Fruit fly (Drosophila melanogaster): Measurements from ENCODE around the gene CG11899.

- no peak for TF ChIP-seq CG8478 (optimal IDR thresholded peaks at IDR 0.05)
- no peak for TF ChIP-seq CTCF (optimal IDR thresholded peaks at IDR 0.05)
These were observed 6.2 kb downstream of the CG11899 start for dm6 chr3R:29206198-29207011.
